Fruit fly (Drosophila melanogaster): ENCODE measurements around the gene PolH.

DNA sequence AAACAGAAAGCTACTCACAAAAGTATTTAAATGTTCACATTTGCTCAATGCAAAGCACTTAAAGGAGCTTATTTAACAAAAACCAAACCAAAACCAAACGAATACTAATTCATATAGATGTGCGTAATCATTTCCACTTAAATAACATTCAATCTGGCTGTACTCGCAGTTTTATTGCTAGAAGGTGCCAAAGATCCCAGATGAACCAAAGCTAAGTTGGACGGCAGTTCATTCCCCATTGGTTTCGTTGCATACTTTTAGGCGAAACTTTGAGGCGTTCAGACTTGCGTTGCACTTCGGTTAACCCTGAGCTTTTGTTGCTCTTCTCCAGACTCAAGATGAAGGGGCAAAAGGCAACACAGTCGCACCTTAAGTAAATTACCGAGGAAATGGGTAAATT, 11.4 kb downstream of the PolH start:
- TF ChIP-seq pan (optimal IDR thresholded peaks at IDR 0.05), result no peak
- TF ChIP-seq psq (optimal IDR thresholded peaks at IDR 0.05), result no peak

Measured in whole organism.